Worm (Caenorhabditis elegans) whole organism, L3 larva: ENCODE data around the gene C54C6.11.

Experiments
- ZK546.5 ChIP-seq: sonication (generic microtip); optimal IDR thresholded peaks from 2 replicates; lab custom pipeline; 2017; ENCODE audit warnings: missing biosample characterization, missing genetic modification characterization
- ceh-28 ChIP-seq: fragments of 150-350 bp; optimal IDR thresholded peaks from 2 replicates; lab custom pipeline; 2014; ENCODE audit warnings: missing biosample characterization, missing genetic modification reagents, missing genetic modification characterization
- ceh-9 ChIP-seq: sonication (generic microtip); optimal IDR thresholded peaks from 2 replicates; lab custom pipeline; 2018; ENCODE audit warnings: missing biosample characterization, missing genetic modification characterization
- egl-5 ChIP-seq: fragments of 150-350 bp; optimal IDR thresholded peaks from 2 replicates; lab custom pipeline; 2017; ENCODE audit warnings: missing biosample characterization, missing genetic modification reagents, missing genetic modification characterization, inconsistent platforms
- elt-2 ChIP-seq: sonication (generic microtip); optimal IDR thresholded peaks from 2 replicates; lab custom pipeline; 2016; ENCODE audit warnings: missing genetic modification reagents, mild to moderate bottlenecking, missing genetic modification characterization, missing compliant biosample characterization
- eor-1 ChIP-seq, 2 experiments: fragments of 150-350 bp; optimal IDR thresholded peaks; 2 replicates each; lab custom pipeline; 2014 to 2018; ENCODE audit warnings: missing biosample characterization in 2 of 2, missing genetic modification characterization in 2 of 2
- fkh-10 ChIP-seq: sonication (generic microtip); optimal IDR thresholded peaks from 2 replicates; lab custom pipeline; 2017; ENCODE audit warnings: missing biosample characterization, missing genetic modification reagents, missing genetic modification characterization
- fkh-2 ChIP-seq: fragments of 150-350 bp; optimal IDR thresholded peaks from 2 replicates; lab custom pipeline; 2014; ENCODE audit warnings: missing biosample characterization, missing genetic modification reagents, missing genetic modification characterization
- hmg-11 ChIP-seq: sonication (generic microtip); optimal IDR thresholded peaks from 2 replicates; lab custom pipeline; 2016; ENCODE audit warnings: missing genetic modification characterization, missing compliant biosample characterization
- jun-1 ChIP-seq: fragments of 150-350 bp; optimal IDR thresholded peaks from 2 replicates; lab custom pipeline; 2014; ENCODE audit warnings: missing biosample characterization, missing genetic modification reagents, missing genetic modification characterization
- lin-15B ChIP-seq: fragments of 150-350 bp; optimal IDR thresholded peaks from 2 replicates; lab custom pipeline; 2014; ENCODE audit warnings: missing biosample characterization, missing genetic modification characterization
- lin-39 ChIP-seq: fragments of 150-350 bp; optimal IDR thresholded peaks from 2 replicates; lab custom pipeline; 2018; ENCODE audit warnings: missing biosample characterization, missing genetic modification reagents, missing genetic modification characterization
- mdl-1 ChIP-seq: fragments of 150-350 bp; optimal IDR thresholded peaks from 2 replicates; lab custom pipeline; 2014; ENCODE audit warnings: missing biosample characterization, missing genetic modification characterization
- mml-1 ChIP-seq: fragments of 150-350 bp; sonication (generic microtip); optimal IDR thresholded peaks from 3 replicates; lab custom pipeline; 2014; ENCODE audit warnings: missing biosample characterization, missing genetic modification characterization
- nhr-11 ChIP-seq: fragments of 150-350 bp; optimal IDR thresholded peaks from 2 replicates; lab custom pipeline; 2014; ENCODE audit warnings: missing biosample characterization, missing genetic modification characterization
- nhr-12 ChIP-seq: fragments of 150-350 bp; optimal IDR thresholded peaks from 2 replicates; lab custom pipeline; 2014; ENCODE audit warnings: missing biosample characterization, missing genetic modification characterization
- nhr-23 ChIP-seq: fragments of 150-350 bp; optimal IDR thresholded peaks from 2 replicates; lab custom pipeline; 2014; ENCODE audit warnings: missing biosample characterization, missing genetic modification reagents, missing genetic modification characterization
- nhr-237 ChIP-seq: fragments of 150-350 bp; optimal IDR thresholded peaks from 2 replicates; lab custom pipeline; 2014; ENCODE audit warnings: missing biosample characterization, missing genetic modification characterization
- nhr-28 ChIP-seq: fragments of 150-350 bp; optimal IDR thresholded peaks from 2 replicates; lab custom pipeline; 2014; ENCODE audit warnings: missing biosample characterization, missing genetic modification characterization
- nhr-43 ChIP-seq: sonication (generic microtip); optimal IDR thresholded peaks from 2 replicates; lab custom pipeline; 2016; ENCODE audit warnings: mild to moderate bottlenecking, missing genetic modification characterization, missing compliant biosample characterization; ENCODE audit not compliant: poor library complexity, severe bottlenecking
- nhr-67 ChIP-seq: fragments of 150-350 bp; optimal IDR thresholded peaks from 2 replicates; lab custom pipeline; 2014; ENCODE audit warnings: missing biosample characterization, missing genetic modification characterization
- nhr-76 ChIP-seq: fragments of 150-350 bp; sonication (generic microtip); optimal IDR thresholded peaks from 5 replicates; lab custom pipeline; 2014; ENCODE audit warnings: missing biosample characterization, missing genetic modification characterization
- nhr-77 ChIP-seq: fragments of 150-350 bp; optimal IDR thresholded peaks from 2 replicates; lab custom pipeline; 2014; ENCODE audit warnings: missing biosample characterization, missing genetic modification characterization
- sea-2 ChIP-seq: fragments of 150-350 bp; sonication (generic microtip); optimal IDR thresholded peaks from 4 replicates; lab custom pipeline; 2014; ENCODE audit warnings: missing biosample characterization, missing genetic modification reagents, missing genetic modification characterization
- skn-1 ChIP-seq: fragments of 150-350 bp; optimal IDR thresholded peaks from 2 replicates; lab custom pipeline; 2014; ENCODE audit warnings: missing biosample characterization, missing genetic modification characterization
- snpc-4 ChIP-seq: fragments of 150-350 bp; optimal IDR thresholded peaks from 2 replicates; lab custom pipeline; 2014; ENCODE audit warnings: missing biosample characterization, missing genetic modification characterization
- tbx-2 ChIP-seq: sonication (generic microtip); optimal IDR thresholded peaks from 2 replicates; lab custom pipeline; 2016; ENCODE audit warnings: mild to moderate bottlenecking, missing genetic modification characterization, missing compliant biosample characterization
- unc-39 ChIP-seq: sonication (generic microtip); optimal IDR thresholded peaks from 4 replicates; lab custom pipeline; 2017; ENCODE audit warnings: missing biosample characterization, missing genetic modification characterization
- zag-1 ChIP-seq: fragments of 150-350 bp; optimal IDR thresholded peaks from 2 replicates; lab custom pipeline; 2014; ENCODE audit warnings: missing biosample characterization, missing genetic modification characterization
- ztf-11 ChIP-seq: fragments of 150-350 bp; optimal IDR thresholded peaks from 2 replicates; lab custom pipeline; 2014; ENCODE audit warnings: missing biosample characterization, missing genetic modification characterization
- ztf-4 ChIP-seq: fragments of 150-350 bp; optimal IDR thresholded peaks from 2 replicates; lab custom pipeline; 2014; ENCODE audit warnings: missing biosample characterization, missing genetic modification characterization

C54C6.11 gene

ce11 chrIII:3548017-3548416 is at the start of gene C54C6.11:
Gene C54C6.11 (plus strand): TSS chrIII:3548317.
- TF ChIP-seq mdl-1 (tag; lab: Kevin White, UChicago), result no peak
- no peak for TF ChIP-seq hmg-11 (tag; lab: Kevin White, UChicago)
- no peak for TF ChIP-seq fkh-10
- no peak for TF ChIP-seq tbx-2 (tag; lab: Kevin White, UChicago)
- TF ChIP-seq nhr-12 (tag; lab: Kevin White, UChicago), result no peak
- TF ChIP-seq ceh-9 (tag; lab: Kevin White, UChicago), result no peak
- no peak for TF ChIP-seq zag-1 (tag; lab: Kevin White, UChicago)
- TF ChIP-seq nhr-11, result no peak
- no peak for TF ChIP-seq unc-39 (tag; lab: Kevin White, UChicago)

DNA sequence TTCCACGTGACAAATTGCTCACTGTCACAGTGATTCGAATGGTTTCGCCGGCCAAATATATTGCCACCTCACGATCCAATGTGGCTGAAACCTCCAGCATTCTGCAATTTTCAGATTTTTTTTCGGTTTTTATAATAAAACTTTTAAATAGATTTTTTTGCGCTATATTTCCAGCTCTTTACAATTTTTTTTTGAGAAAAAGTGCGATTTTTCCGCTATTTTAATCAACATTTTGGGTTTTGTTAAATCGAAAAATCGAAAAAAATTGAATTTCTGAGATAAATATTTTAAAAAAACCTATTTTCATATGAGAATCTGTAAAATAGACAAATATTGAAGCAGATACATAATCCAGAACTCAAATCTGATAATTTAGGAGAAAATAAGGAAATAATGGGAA is 49.2 kb upstream of the C54C6.11 start, which contains the start of gene M01F1.9:
M01F1.9 (minus strand) TSS at position 101 of the 400 bp plus-strand sequence.
- TF ChIP-seq nhr-67 (tag; lab: Kevin White, UChicago) (no peak), lin-39 (tag; lab: Kevin White, UChicago) (no peak), nhr-77 (tag; lab: Kevin White, UChicago) (no peak), mml-1 (tag; lab: Kevin White, UChicago) (no peak), nhr-11 (no peak), skn-1 (tag; lab: Kevin White, UChicago) (no peak), elt-2 (no peak), ZK546.5 (tag; lab: Kevin White, UChicago) (no peak), eor-1 (tag; optimal IDR thresholded peaks at IDR 0.05; lab: Kevin White, UChicago) (no peak), ztf-4 (tag; lab: Kevin White, UChicago) (no peak), egl-5 (no peak), fkh-2 (tag; lab: Kevin White, UChicago) (no peak), jun-1 (tag; lab: Kevin White, UChicago) (no peak)

DNA sequence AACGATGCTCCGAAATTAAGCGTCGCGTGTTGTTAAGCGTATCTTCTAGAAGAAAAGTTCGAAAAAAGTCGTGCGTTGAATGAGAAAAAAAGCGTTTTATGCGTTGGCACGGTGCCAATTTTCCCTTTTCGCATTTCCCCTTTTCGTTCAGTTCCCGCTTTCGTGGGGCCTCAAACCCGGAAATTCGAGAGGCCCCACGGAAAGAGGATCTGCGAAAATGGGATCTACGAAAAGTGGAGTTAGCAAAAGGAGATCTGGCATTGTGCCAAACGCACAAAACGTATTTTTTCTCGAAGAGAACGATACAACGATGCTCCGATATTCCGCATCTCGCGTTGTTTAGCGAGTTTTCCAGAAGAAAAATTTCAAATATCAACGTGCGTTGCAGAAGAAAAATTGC is 48.3 kb upstream of the C54C6.11 start:
- no peak for TF ChIP-seq snpc-4 (tag; lab: Kevin White, UChicago)
- TF ChIP-seq jun-1 (tag; lab: Kevin White, UChicago), result peak; percentile 3
- no peak for TF ChIP-seq nhr-11
- no peak for TF ChIP-seq nhr-28 (tag; lab: Kevin White, UChicago)
- TF ChIP-seq tbx-2 (tag; lab: Kevin White, UChicago), result no peak
- no peak for TF ChIP-seq ceh-28 (tag; lab: Kevin White, UChicago)
- TF ChIP-seq nhr-237 (tag; lab: Kevin White, UChicago), result no peak

ce11 chrIII:3502215-3502838 is 45.8 kb upstream of the C54C6.11 start, which contains the start of gene M01F1.8:
Gene M01F1.8 (minus strand): TSS chrIII:3502549.
- peak; percentile 18 for TF ChIP-seq nhr-77 (tag; lab: Kevin White, UChicago)
- no peak for TF ChIP-seq nhr-43 (tag; lab: Kevin White, UChicago)

DNA sequence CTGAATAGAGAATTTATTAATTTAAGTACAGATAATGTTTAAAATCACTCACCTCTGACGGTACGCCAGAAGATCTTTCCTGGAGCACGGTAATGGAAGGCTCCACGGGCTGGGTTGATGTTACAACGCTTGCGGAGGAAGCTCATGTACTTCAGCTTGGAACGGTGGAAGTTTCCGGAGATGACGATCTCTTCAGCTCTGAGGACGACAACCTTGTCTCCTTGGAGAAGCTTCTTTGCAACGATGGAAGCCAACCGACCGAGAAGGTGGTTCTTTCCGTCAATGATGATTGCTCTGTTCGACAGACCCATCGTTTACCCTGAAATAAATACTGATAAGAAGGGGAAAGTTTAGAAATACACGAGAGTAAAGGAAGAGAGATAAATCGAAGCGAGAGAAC is 44.8 kb upstream of the C54C6.11 start, which contains the start of gene rpl-16:
rpl-16 (minus strand) TSS at position 319 of the 400 bp plus-strand sequence.
- TF ChIP-seq egl-5 (no peak), skn-1 (tag; lab: Kevin White, UChicago) (no peak), nhr-11 (no peak), ceh-9 (tag; lab: Kevin White, UChicago) (no peak), ztf-11 (no peak), mdl-1 (tag; lab: Kevin White, UChicago) (no peak), lin-15B (tag; lab: Kevin White, UChicago) (no peak), tbx-2 (tag; lab: Kevin White, UChicago) (no peak), fkh-10 (no peak), sea-2 (GFP tag; lab: Kevin White, UChicago) (no peak), eor-1 (tag; optimal IDR thresholded peaks at IDR 0.05; lab: Kevin White, UChicago) (no peak), zag-1 (tag; lab: Kevin White, UChicago) (no peak), fkh-2 (tag; lab: Kevin White, UChicago) (no peak), hmg-11 (tag; lab: Kevin White, UChicago) (no peak), nhr-76 (tag; lab: Kevin White, UChicago) (no peak), nhr-77 (tag; lab: Kevin White, UChicago) (no peak), snpc-4 (tag; lab: Kevin White, UChicago) (no peak), nhr-28 (tag; lab: Kevin White, UChicago) (no peak), nhr-67 (tag; lab: Kevin White, UChicago) (no peak), nhr-23 (tag; lab: Kevin White, UChicago) (no peak)
